Fruit fly (Drosophila melanogaster) whole organism, embryonic: Measurements from ENCODE around the gene mio.

Source experiments
- Awh ChIP-seq: fragments of 200-800 bp; sonication (Bioruptor generic); IDR thresholded peaks from 2 replicates; pipeline ENCODE4, ENCODE4 v1.3.6; 2022; ENCODE audit warnings: missing biosample characterization, missing genetic modification characterization
- Blimp-1 ChIP-seq: fragments of 200-800 bp; sonication (Bioruptor generic); optimal IDR thresholded peaks from 3 replicates; lab custom pipeline; 2018; ENCODE audit warnings: missing biosample characterization, missing genetic modification characterization, mild to moderate bottlenecking, moderate library complexity, missing genetic modification reagents
- CG10431 ChIP-seq: fragments of 200-800 bp; sonication (Bioruptor generic); optimal IDR thresholded peaks from 3 replicates; lab custom pipeline; 2018; ENCODE audit warnings: missing biosample characterization, mild to moderate bottlenecking, missing genetic modification characterization
- CG10654 ChIP-seq: fragments of 200-800 bp; sonication (Bioruptor generic); optimal IDR thresholded peaks from 2 replicates; lab custom pipeline; 2016; ENCODE audit warnings: missing biosample characterization, missing genetic modification characterization
- CG11247 ChIP-seq: fragments of 200-800 bp; sonication (Bioruptor generic); IDR thresholded peaks from 2 replicates; pipeline ENCODE4 v1.3.6; 2022; ENCODE audit warnings: missing biosample characterization, missing genetic modification characterization
- CG11504 ChIP-seq: fragments of 200-800 bp; sonication (Bioruptor generic); optimal IDR thresholded peaks from 3 replicates; lab custom pipeline; 2019; ENCODE audit warnings: missing biosample characterization, mild to moderate bottlenecking, missing genetic modification characterization, moderate library complexity
- CG12071 ChIP-seq: fragments of 200-800 bp; sonication (Bioruptor generic); optimal IDR thresholded peaks from 3 replicates; lab custom pipeline; 2018; ENCODE audit warnings: missing biosample characterization, mild to moderate bottlenecking, missing genetic modification characterization
- CG12104 ChIP-seq: fragments of 200-800 bp; sonication (Bioruptor generic); optimal IDR thresholded peaks from 3 replicates; lab custom pipeline; 2016; ENCODE audit warnings: missing biosample characterization, missing genetic modification characterization
- CG12219 ChIP-seq: fragments of 200-800 bp; sonication (Bioruptor generic); optimal IDR thresholded peaks from 3 replicates; lab custom pipeline; 2018; ENCODE audit warnings: missing biosample characterization, mild to moderate bottlenecking, missing genetic modification characterization
- CG16813 ChIP-seq: fragments of 200-800 bp; sonication (Bioruptor generic); IDR thresholded peaks from 3 replicates; pipeline ENCODE4 v1.3.6; 2022; ENCODE audit warnings: missing biosample characterization, missing genetic modification characterization; ENCODE audit not compliant: partially characterized antibody
- CG2678 ChIP-seq: fragments of 200-800 bp; sonication (Bioruptor generic); optimal IDR thresholded peaks from 3 replicates; lab custom pipeline; 2019; ENCODE audit warnings: missing biosample characterization, mild to moderate bottlenecking, missing genetic modification characterization, moderate library complexity
- CG31224 ChIP-seq: fragments of 200-800 bp; sonication (Bioruptor generic); IDR thresholded peaks from 2 replicates; pipeline ENCODE4 v1.3.6; 2022; ENCODE audit warnings: missing biosample characterization, missing genetic modification characterization
- CG31365 ChIP-seq: fragments of 200-800 bp; sonication (Bioruptor generic); optimal IDR thresholded peaks from 2 replicates; lab custom pipeline; 2018; ENCODE audit warnings: missing biosample characterization, mild to moderate bottlenecking, missing genetic modification characterization
- CG34376 ChIP-seq: fragments of 200-800 bp; sonication (Bioruptor generic); optimal IDR thresholded peaks from 2 replicates; lab custom pipeline; 2018; ENCODE audit warnings: missing biosample characterization, mild to moderate bottlenecking, missing genetic modification characterization
- CG3847 ChIP-seq: fragments of 200-800 bp; sonication (Bioruptor generic); IDR thresholded peaks from 2 replicates; pipeline ENCODE4 v1.3.6; 2022; ENCODE audit warnings: missing biosample characterization, missing genetic modification characterization
- CG4360 ChIP-seq: fragments of 200-800 bp; sonication (Bioruptor generic); IDR thresholded peaks from 2 replicates; pipeline ENCODE4 v1.3.6; 2022; ENCODE audit warnings: missing biosample characterization, missing genetic modification characterization
- CG6175 ChIP-seq: fragments of 200-800 bp; sonication (Bioruptor generic); IDR thresholded peaks from 3 replicates; pipeline ENCODE4 v1.3.6; 2022; ENCODE audit warnings: missing biosample characterization, missing genetic modification characterization
- CG6813 ChIP-seq: fragments of 200-800 bp; sonication (Bioruptor generic); optimal IDR thresholded peaks from 2 replicates; lab custom pipeline; 2017; ENCODE audit warnings: missing biosample characterization, missing genetic modification characterization, mild to moderate bottlenecking, moderate library complexity, missing genetic modification reagents
- CG7556 ChIP-seq: fragments of 200-800 bp; sonication (Bioruptor generic); optimal IDR thresholded peaks from 2 replicates; lab custom pipeline; 2017; ENCODE audit warnings: missing biosample characterization, mild to moderate bottlenecking, missing genetic modification characterization
- CG9437 ChIP-seq: fragments of 200-800 bp; sonication (Bioruptor generic); optimal IDR thresholded peaks from 2 replicates; lab custom pipeline; 2018; ENCODE audit warnings: missing biosample characterization, mild to moderate bottlenecking, missing genetic modification characterization
- Dad ChIP-seq: fragments of 200-800 bp; sonication (Bioruptor generic); optimal IDR thresholded peaks from 3 replicates; lab custom pipeline; 2016; ENCODE audit warnings: missing biosample characterization, missing genetic modification characterization
- Fer2 ChIP-seq: fragments of 200-800 bp; sonication (Bioruptor generic); optimal IDR thresholded peaks from 2 replicates; lab custom pipeline; 2018; ENCODE audit warnings: missing biosample characterization, mild to moderate bottlenecking, missing genetic modification characterization, moderate library complexity
- H15 ChIP-seq: fragments of 200-800 bp; sonication (Bioruptor generic); IDR thresholded peaks from 3 replicates; pipeline ENCODE4 v1.3.6; 2022; ENCODE audit warnings: missing biosample characterization, missing genetic modification characterization
- HLH4C ChIP-seq: fragments of 200-800 bp; sonication (Bioruptor generic); IDR thresholded peaks from 3 replicates; pipeline ENCODE4 v1.3.6; 2022; ENCODE audit warnings: missing biosample characterization, missing genetic modification characterization; ENCODE audit not compliant: partially characterized antibody
- Hmx ChIP-seq: fragments of 200-800 bp; sonication (Bioruptor generic); optimal IDR thresholded peaks from 2 replicates; lab custom pipeline; 2016; ENCODE audit warnings: missing biosample characterization, missing genetic modification characterization
- Hr3 ChIP-seq: fragments of 200-800 bp; sonication (Bioruptor generic); optimal IDR thresholded peaks from 3 replicates; lab custom pipeline; 2016; ENCODE audit warnings: missing biosample characterization, missing genetic modification characterization
- Jarid2 ChIP-seq: fragments of 200-800 bp; sonication (Bioruptor generic); optimal IDR thresholded peaks from 3 replicates; lab custom pipeline; 2017; ENCODE audit warnings: mild to moderate bottlenecking, missing biosample characterization, missing genetic modification reagents, missing genetic modification characterization
- NFAT ChIP-seq: fragments of 200-800 bp; sonication (Bioruptor generic); IDR thresholded peaks from 2 replicates; pipeline ENCODE4 v1.3.6; 2022; ENCODE audit warnings: missing biosample characterization, missing genetic modification characterization
- Opbp ChIP-seq: fragments of 200-800 bp; sonication (Bioruptor generic); IDR thresholded peaks from 3 replicates; pipeline ENCODE4 v1.3.6; 2022; ENCODE audit warnings: missing biosample characterization, missing genetic modification characterization; ENCODE audit not compliant: partially characterized antibody
- Ravus ChIP-seq: fragments of 200-800 bp; sonication (Bioruptor generic); IDR thresholded peaks from 2 replicates; pipeline ENCODE4 v1.3.6; 2022; ENCODE audit warnings: missing biosample characterization, missing genetic modification characterization
- Taf1 ChIP-seq: fragments of 200-800 bp; sonication (Bioruptor generic); IDR thresholded peaks from 2 replicates; pipeline ENCODE4 v1.3.6; 2022; ENCODE audit warnings: missing biosample characterization, missing genetic modification characterization
- YL-1 ChIP-seq: fragments of 200-800 bp; sonication (Bioruptor generic); optimal IDR thresholded peaks from 3 replicates; lab custom pipeline; 2017; ENCODE audit warnings: missing biosample characterization, mild to moderate bottlenecking, missing genetic modification characterization
- amos ChIP-seq: fragments of 200-800 bp; sonication (Bioruptor generic); IDR thresholded peaks from 2 replicates; pipeline ENCODE4 v1.3.6; 2022; ENCODE audit warnings: missing biosample characterization, missing genetic modification characterization; ENCODE audit not compliant: partially characterized antibody
- aop ChIP-seq: fragments of 200-800 bp; sonication (Bioruptor generic); IDR thresholded peaks from 2 replicates; pipeline ENCODE4 v1.3.6; 2022; ENCODE audit warnings: missing biosample characterization, missing genetic modification characterization
- ara ChIP-seq: fragments of 200-800 bp; sonication (Bioruptor generic); IDR thresholded peaks from 2 replicates; pipeline ENCODE4 v1.3.6; 2022; ENCODE audit warnings: missing biosample characterization, missing genetic modification characterization
- bigmax ChIP-seq: fragments of 200-800 bp; sonication (Bioruptor generic); optimal IDR thresholded peaks from 2 replicates; lab custom pipeline; 2018; ENCODE audit warnings: missing biosample characterization, mild to moderate bottlenecking, missing genetic modification characterization
- chif ChIP-seq, 2 experiments: fragments of 200-800 bp; sonication (Bioruptor generic); optimal IDR thresholded peaks; 3 replicates each; lab custom pipeline; 2016; ENCODE audit warnings: missing biosample characterization in 2 of 2, missing genetic modification characterization in 2 of 2
- ci ChIP-seq: fragments of 200-800 bp; sonication (Bioruptor generic); IDR thresholded peaks from 3 replicates; pipeline ENCODE4 v1.3.6; 2022; ENCODE audit warnings: missing biosample characterization, missing genetic modification characterization
- cwo ChIP-seq: fragments of 200-800 bp; sonication (Bioruptor generic); optimal IDR thresholded peaks from 3 replicates; lab custom pipeline; 2017; ENCODE audit warnings: missing biosample characterization, missing genetic modification characterization, mild to moderate bottlenecking, moderate library complexity, missing genetic modification reagents
- dimm ChIP-seq: fragments of 200-800 bp; sonication (Bioruptor generic); IDR thresholded peaks from 2 replicates; pipeline ENCODE4 v1.3.6; 2022; ENCODE audit warnings: missing biosample characterization, missing genetic modification characterization
- dysf ChIP-seq: fragments of 200-800 bp; sonication (Bioruptor generic); IDR thresholded peaks from 3 replicates; pipeline ENCODE4 v1.3.6; 2022; ENCODE audit warnings: missing biosample characterization, missing genetic modification characterization
- gfzf ChIP-seq: fragments of 200-800 bp; sonication (Bioruptor generic); optimal IDR thresholded peaks from 2 replicates; lab custom pipeline; 2016; ENCODE audit warnings: missing biosample characterization, mild to moderate bottlenecking, missing genetic modification characterization, moderate library complexity
- grau ChIP-seq: fragments of 200-800 bp; optimal IDR thresholded peaks from 3 replicates; lab custom pipeline; 2019; ENCODE audit warnings: missing biosample characterization, mild to moderate bottlenecking, missing genetic modification characterization, moderate library complexity
- nerfin-1 ChIP-seq: fragments of 200-800 bp; sonication (Bioruptor generic); optimal IDR thresholded peaks from 3 replicates; lab custom pipeline; 2019; ENCODE audit warnings: missing biosample characterization, mild to moderate bottlenecking, missing genetic modification characterization, moderate library complexity
- nmo ChIP-seq: fragments of 200-800 bp; sonication (Bioruptor generic); optimal IDR thresholded peaks from 2 replicates; lab custom pipeline; 2018; ENCODE audit warnings: missing biosample characterization, mild to moderate bottlenecking, missing genetic modification characterization, moderate library complexity
- pb ChIP-seq: fragments of 200-800 bp; sonication (Bioruptor generic); optimal IDR thresholded peaks from 3 replicates; lab custom pipeline; 2016; ENCODE audit warnings: missing biosample characterization, missing genetic modification characterization
- sqz ChIP-seq: fragments of 200-800 bp; sonication (Bioruptor generic); optimal IDR thresholded peaks from 3 replicates; lab custom pipeline; 2018; ENCODE audit warnings: missing biosample characterization, mild to moderate bottlenecking, missing genetic modification characterization
- stwl ChIP-seq: fragments of 200-800 bp; sonication (Bioruptor generic); optimal IDR thresholded peaks from 3 replicates; lab custom pipeline; 2018; ENCODE audit warnings: missing biosample characterization, mild to moderate bottlenecking, missing genetic modification characterization, moderate library complexity
- tio ChIP-seq: fragments of 200-800 bp; sonication (Bioruptor generic); optimal IDR thresholded peaks from 2 replicates; lab custom pipeline; 2017; ENCODE audit warnings: missing biosample characterization, missing genetic modification characterization, inconsistent platforms
- usp ChIP-seq: fragments of >200 bp; optimal IDR thresholded peaks from 2 replicates; lab custom pipeline; 2017; ENCODE audit warnings: missing biosample characterization, missing genetic modification characterization
- zen ChIP-seq: fragments of 200-800 bp; sonication (Bioruptor generic); optimal IDR thresholded peaks from 3 replicates; lab custom pipeline; 2018; ENCODE audit warnings: missing biosample characterization, mild to moderate bottlenecking, missing genetic modification characterization, moderate library complexity

The mio gene

DNA sequence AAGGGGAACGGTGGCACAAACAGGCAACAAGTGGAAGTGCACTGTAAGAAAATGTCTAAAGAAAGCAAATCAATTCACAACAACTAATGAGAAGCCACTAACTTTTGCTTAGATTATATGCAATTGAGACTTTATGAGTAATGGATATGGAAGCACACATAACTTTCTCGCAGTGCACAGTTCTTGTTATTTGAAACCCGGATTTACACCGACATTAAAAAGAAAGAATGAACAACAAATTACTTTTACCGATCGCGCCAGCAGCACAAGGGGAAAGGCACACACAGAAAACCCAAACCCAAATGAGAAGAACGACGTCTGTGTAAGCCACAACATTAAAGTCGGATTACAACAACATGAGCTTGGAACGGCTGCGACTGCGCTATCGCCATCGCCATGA, 28.0 kb upstream of the mio start (continued):
- TF ChIP-seq Awh (GFP tag; lab: Robert Waterston, UW) = peak; percentile 71; the same call in 1 of the 2 replicates
- TF ChIP-seq NFAT (GFP tag; lab: Robert Waterston, UW) = no peak
- TF ChIP-seq ci (GFP tag; lab: Robert Waterston, UW) = peak; percentile 77
- no peak for TF ChIP-seq CG12071 (GFP tag; lab: Kevin White, UChicago)
- TF ChIP-seq CG10431 (GFP tag; lab: Kevin White, UChicago) = peak; percentile 65
- TF ChIP-seq CG3847 (GFP tag; lab: Robert Waterston, UW) = 0 out of 2 replicates have a peak, but pooled peaks have one; percentile 23
- TF ChIP-seq HLH4C = no peak
- peak; percentile 4 for TF ChIP-seq CG12104 (GFP tag; lab: Kevin White, UChicago)
- TF ChIP-seq tio (GFP tag; lab: Kevin White, UChicago) = no peak
- peak; percentile 53 for TF ChIP-seq grau (tag; lab: Kevin White, UChicago)
- TF ChIP-seq Hmx = no peak
- TF ChIP-seq H15 (GFP tag; lab: Robert Waterston, UW) = peak; percentile 72
- no peak for TF ChIP-seq CG9437 (GFP tag; lab: Kevin White, UChicago)
- TF ChIP-seq gfzf (GFP tag; lab: Kevin White, UChicago) = no peak
- no peak for TF ChIP-seq Jarid2
- peak; percentile 14 for TF ChIP-seq CG31365 (tag; lab: Kevin White, UChicago)
- TF ChIP-seq nmo = peak; percentile 80
- peak; percentile 32 for TF ChIP-seq stwl (tag; lab: Kevin White, UChicago)
- TF ChIP-seq Fer2 (tag; lab: Kevin White, UChicago) = no peak
- TF ChIP-seq cwo (GFP tag; lab: Kevin White, UChicago) = no peak
- no peak for TF ChIP-seq Taf1
- peak; percentile 37 for TF ChIP-seq sqz (GFP tag; lab: Kevin White, UChicago)
- peak; percentile 50 for TF ChIP-seq nerfin-1 (tag; lab: Kevin White, UChicago)
- TF ChIP-seq bigmax (GFP tag; lab: Kevin White, UChicago) = no peak
- TF ChIP-seq aop (GFP tag; lab: Robert Waterston, UW) = peak; percentile 53; the same call in 1 of the 2 replicates
- TF ChIP-seq Blimp-1 (GFP tag; lab: Kevin White, UChicago) = peak; percentile 87
- peak; percentile 35 for TF ChIP-seq CG6813 (GFP tag; lab: Kevin White, UChicago)
- peak; percentile 51 for TF ChIP-seq zen (tag; lab: Kevin White, UChicago)
- TF ChIP-seq CG31224 (GFP tag; lab: Robert Waterston, UW) = no peak
- TF ChIP-seq CG10654 (GFP tag; lab: Kevin White, UChicago) = peak; percentile 64
- TF ChIP-seq CG2678 = peak; percentile 65
- peak; percentile 56 for TF ChIP-seq Hr3 (GFP tag; lab: Kevin White, UChicago)
- no peak for TF ChIP-seq CG16813
- no peak for TF ChIP-seq CG11247 (GFP tag; lab: Robert Waterston, UW)
- no peak for TF ChIP-seq Ravus
- no peak for TF ChIP-seq CG6175 (GFP tag; lab: Robert Waterston, UW)
- peak; percentile 22 for TF ChIP-seq pb
- no peak for TF ChIP-seq CG34376 (GFP tag; lab: Kevin White, UChicago)
- TF ChIP-seq dysf (GFP tag; lab: Robert Waterston, UW) = peak; percentile 31; the same call in 1 of the 3 replicates
- TF ChIP-seq dimm (GFP tag; lab: Robert Waterston, UW) = no peak
- TF ChIP-seq CG7556 (GFP tag; lab: Kevin White, UChicago) = peak; percentile 61
- peak; percentile 83 for TF ChIP-seq ara (GFP tag; lab: Robert Waterston, UW)
- TF ChIP-seq chif (GFP tag; optimal IDR thresholded peaks at IDR 0.05; lab: Kevin White, UChicago) = peak; percentile 50 to 89
- TF ChIP-seq YL-1 (GFP tag; lab: Kevin White, UChicago) = no peak
- TF ChIP-seq usp = no peak
- peak; percentile 39 for TF ChIP-seq Dad (GFP tag; lab: Kevin White, UChicago)
- peak; percentile 56 for TF ChIP-seq CG11504 (tag; lab: Kevin White, UChicago)
- TF ChIP-seq amos (GFP tag; lab: Robert Waterston, UW) = 0 out of 2 replicates have a peak, but pooled peaks have one; percentile 9
- no peak for TF ChIP-seq Opbp
- TF ChIP-seq CG12219 = peak; percentile 44
- peak; percentile 79 for TF ChIP-seq CG4360 (GFP tag; lab: Robert Waterston, UW)
